Fruit fly (Drosophila melanogaster): ENCODE measurements around the gene CG9427.

dm6 chr3R:9625443-9625842 is 1.3 kb downstream of the CG9427 start:
- TF ChIP-seq Clk (GFP tag; optimal IDR thresholded peaks at IDR 0.05) (no peak), tj (GFP tag; optimal IDR thresholded peaks at IDR 0.05) (no peak)

Data from whole organism, adult.